Fruit fly (Drosophila melanogaster): ENCODE data around the gene Jasper.

The Jasper gene

DNA sequence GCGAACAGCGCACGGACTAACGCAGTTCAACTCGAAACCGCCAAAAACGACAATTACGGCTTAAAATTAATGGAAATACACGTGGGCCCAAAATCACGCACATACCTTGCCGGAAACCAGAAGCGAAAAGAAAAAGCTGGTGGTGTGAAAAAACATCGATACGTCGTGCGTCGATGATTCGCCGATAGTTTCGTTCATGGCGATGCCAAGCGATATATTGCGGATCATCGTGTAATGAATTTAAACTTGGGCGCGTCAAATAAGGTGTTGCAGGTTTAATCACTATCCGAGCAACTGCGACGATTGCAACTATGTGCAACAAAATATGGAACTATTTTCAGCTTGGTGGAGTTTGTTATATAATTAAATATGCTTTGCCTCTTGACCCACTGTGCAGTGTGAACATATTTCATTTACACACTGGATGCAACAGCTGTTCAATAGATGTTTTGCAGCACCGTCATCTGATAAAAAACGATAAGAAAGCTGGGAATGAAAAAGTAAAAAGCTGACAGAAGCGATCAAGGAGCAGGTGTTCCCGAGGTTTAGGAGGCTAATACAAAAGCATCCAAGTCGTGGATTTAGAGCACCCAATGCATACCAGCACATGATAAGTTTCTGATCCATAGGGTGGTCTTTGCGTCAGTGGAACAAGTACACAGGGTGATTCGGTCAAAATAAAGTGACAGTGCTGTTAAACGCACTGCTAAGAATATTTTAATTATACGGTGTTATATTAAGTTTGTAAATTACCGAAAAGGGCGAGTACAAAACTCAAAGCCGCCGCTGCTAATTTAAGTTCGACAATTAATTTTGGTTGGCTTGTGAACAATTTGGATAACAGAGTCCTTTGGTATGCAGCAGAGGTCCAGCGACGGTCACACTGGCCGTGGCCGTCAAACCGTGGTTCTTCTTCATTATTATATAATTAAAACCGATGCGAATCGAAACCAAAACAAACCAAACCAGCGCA, 6.0 kb upstream of the Jasper start, which contains the start of the genes RpL32 and CG7943 (continued):
- TF ChIP-seq NC2β (GFP tag; optimal IDR thresholded peaks at IDR 0.05) (peak; percentile 98), crol (GFP tag; IDR thresholded peaks at IDR 0.05) (peak; percentile 55; the same call in 1 of the 2 replicates), CG11696 (GFP tag; IDR thresholded peaks at IDR 0.05) (peak; percentile 83), CG17612 (GFP tag; IDR thresholded peaks at IDR 0.05) (peak; percentile 82), phol (tag; optimal IDR thresholded peaks at IDR 0.05) (peak; percentile 96), nerfin-2 (GFP tag; IDR thresholded peaks at IDR 0.05; ENCODE audit: partially characterized antibody) (peak; percentile 100), Aef1 (GFP tag; IDR thresholded peaks at IDR 0.05) (peak; percentile 96), fd64A (GFP tag; optimal IDR thresholded peaks at IDR 0.05) (peak; percentile 91), CG13624 (GFP tag; optimal IDR thresholded peaks at IDR 0.05) (peak; percentile 95), Jarid2 (GFP tag; optimal IDR thresholded peaks at IDR 0.05) (peak; percentile 85), hth (optimal IDR thresholded peaks at IDR 0.05) (no peak), Atf-2 (GFP tag; optimal IDR thresholded peaks at IDR 0.05) (peak; percentile 80), lbe (GFP tag; optimal IDR thresholded peaks at IDR 0.05) (peak; percentile 95), CG34376 (GFP tag; optimal IDR thresholded peaks at IDR 0.05) (peak; percentile 99), CG17829 (tag; optimal IDR thresholded peaks at IDR 0.05) (peak; percentile 93), jigr1 (GFP tag; IDR thresholded peaks at IDR 0.05) (peak; percentile 83), CG11456 (GFP tag; IDR thresholded peaks at IDR 0.05) (peak; percentile 96), CG11695 (GFP tag; IDR thresholded peaks at IDR 0.05) (peak; percentile 94), knrl (GFP tag; IDR thresholded peaks at IDR 0.05; ENCODE audit: partially characterized antibody) (peak; percentile 100), Xbp1 (GFP tag; optimal IDR thresholded peaks at IDR 0.05) (peak; percentile 87), p53 (GFP tag; optimal IDR thresholded peaks at IDR 0.05) (peak; percentile 94), CG10274 (GFP tag; optimal IDR thresholded peaks at IDR 0.05) (peak; percentile 87), CG3407 (GFP tag; optimal IDR thresholded peaks at IDR 0.05) (peak; percentile 81), zfh1 (GFP tag; IDR thresholded peaks at IDR 0.05) (peak; percentile 96), ase (GFP tag; IDR thresholded peaks at IDR 0.05) (peak; percentile 94), tx (GFP tag; optimal IDR thresholded peaks at IDR 0.05) (peak; percentile 83), CG15696 (tag; optimal IDR thresholded peaks at IDR 0.05) (peak; percentile 81), gt (GFP tag; IDR thresholded peaks at IDR 0.05) (peak; percentile 82), ssp (GFP tag; IDR thresholded peaks at IDR 0.05) (peak; percentile 91), CG8944 (GFP tag; optimal IDR thresholded peaks at IDR 0.05) (peak; percentile 97), seq (GFP tag; IDR thresholded peaks at IDR 0.05) (peak; percentile 95), Camta (GFP tag; optimal IDR thresholded peaks at IDR 0.05) (peak; percentile 98), Fer3 (tag; optimal IDR thresholded peaks at IDR 0.05) (peak; percentile 95), CG11504 (tag; optimal IDR thresholded peaks at IDR 0.05) (peak; percentile 90), klu (GFP tag; IDR thresholded peaks at IDR 0.05) (peak; percentile 88), CG1832 (GFP tag; optimal IDR thresholded peaks at IDR 0.05) (no peak), Blimp-1 (GFP tag; optimal IDR thresholded peaks at IDR 0.05) (peak; percentile 88), bsh (GFP tag; optimal IDR thresholded peaks at IDR 0.05) (peak in 1 of 2 experiments; percentile 84), ato (GFP tag; IDR thresholded peaks at IDR 0.05; ENCODE audit: partially characterized antibody) (peak; percentile 100), dpn (GFP tag; optimal IDR thresholded peaks at IDR 0.05) (peak; percentile 83 to 98), Dfd (GFP tag; optimal IDR thresholded peaks at IDR 0.05) (no peak), GATAe (GFP tag; conservative IDR thresholded peaks at IDR 0.05) (peak; percentile 80), CG8290 (GFP tag; optimal IDR thresholded peaks at IDR 0.05) (peak; percentile 91), CG8290 (tag; optimal IDR thresholded peaks at IDR 0.05) (peak in 1 of 2 experiments; percentile 95), ash1 (GFP tag; optimal IDR thresholded peaks at IDR 0.05) (peak; percentile 94), Hmr (GFP tag; optimal IDR thresholded peaks at IDR 0.05) (peak; percentile 96), fd3F (GFP tag; optimal IDR thresholded peaks at IDR 0.05) (peak; percentile 85), CG15514 (GFP tag; optimal IDR thresholded peaks at IDR 0.05) (peak; percentile 94)
